Worm (Caenorhabditis elegans) whole organism, young adult: ENCODE results near the gene Y73B6BL.47.

Source experiments
- B0019.2 ChIP-seq: fragments of 200-800 bp; sonication (Bioruptor generic); conservative IDR thresholded peaks from 2 replicates; pipeline ENCODE4 v1.3.6; 2022; ENCODE audit warnings: missing genetic modification reagents, missing genetic modification characterization, missing compliant biosample characterization
- B0035.1 ChIP-seq: sonication (generic microtip); optimal IDR thresholded peaks from 2 replicates; lab custom pipeline; 2016; ENCODE audit warnings: missing genetic modification characterization, mild to moderate bottlenecking, missing compliant biosample characterization, missing genotype, missing genetic modification reagents
- F10E7.11 ChIP-seq: sonication (generic microtip); optimal IDR thresholded peaks from 2 replicates; lab custom pipeline; 2017; ENCODE audit warnings: mild to moderate bottlenecking, missing genetic modification characterization, moderate library complexity, missing compliant biosample characterization
- F49E8.2 ChIP-seq: sonication (generic microtip); optimal IDR thresholded peaks from 3 replicates; lab custom pipeline; 2017; ENCODE audit warnings: missing genetic modification characterization, mild to moderate bottlenecking, missing compliant biosample characterization, antibody characterized with exemption, moderate library complexity; ENCODE audit not compliant: insufficient read depth
- F52B5.7 ChIP-seq: sonication (generic microtip); optimal IDR thresholded peaks from 2 replicates; lab custom pipeline; 2016; ENCODE audit warnings: mild to moderate bottlenecking, missing genetic modification characterization, missing compliant biosample characterization
- ZK185.1 ChIP-seq: sonication (generic microtip); optimal IDR thresholded peaks from 2 replicates; lab custom pipeline; 2016; ENCODE audit warnings: mild to moderate bottlenecking, missing genetic modification characterization, missing compliant biosample characterization; ENCODE audit not compliant: poor library complexity, severe bottlenecking
- attf-5 ChIP-seq: fragments of 200-800 bp; sonication (Bioruptor generic); optimal IDR thresholded peaks from 2 replicates; lab custom pipeline; 2018; ENCODE audit warnings: mild to moderate bottlenecking, missing genetic modification characterization, missing compliant biosample characterization
- dox-1 ChIP-seq: fragments of 200-800 bp; sonication (Bioruptor generic); IDR thresholded peaks from 2 replicates; pipeline ENCODE4 v1.3.6; 2022; ENCODE audit warnings: missing genetic modification reagents, missing genetic modification characterization, missing compliant biosample characterization
- nhr-90 ChIP-seq: sonication (generic microtip); optimal IDR thresholded peaks from 2 replicates; lab custom pipeline; 2016; ENCODE audit warnings: missing genotype, mild to moderate bottlenecking, missing genetic modification characterization, missing compliant biosample characterization
- snpc-1.1 ChIP-seq: sonication (generic microtip); optimal IDR thresholded peaks from 2 replicates; lab custom pipeline; 2017; ENCODE audit warnings: missing genetic modification characterization, mild to moderate bottlenecking, missing compliant biosample characterization, antibody characterized with exemption, moderate library complexity, missing genotype, missing genetic modification reagents; ENCODE audit not compliant: insufficient read depth
- tbp1 ChIP-seq: fragments of 200-800 bp; sonication (Bioruptor generic); optimal IDR thresholded peaks from 2 replicates; lab custom pipeline; 2018; ENCODE audit warnings: mild to moderate bottlenecking, missing genetic modification characterization, missing compliant biosample characterization

DNA sequence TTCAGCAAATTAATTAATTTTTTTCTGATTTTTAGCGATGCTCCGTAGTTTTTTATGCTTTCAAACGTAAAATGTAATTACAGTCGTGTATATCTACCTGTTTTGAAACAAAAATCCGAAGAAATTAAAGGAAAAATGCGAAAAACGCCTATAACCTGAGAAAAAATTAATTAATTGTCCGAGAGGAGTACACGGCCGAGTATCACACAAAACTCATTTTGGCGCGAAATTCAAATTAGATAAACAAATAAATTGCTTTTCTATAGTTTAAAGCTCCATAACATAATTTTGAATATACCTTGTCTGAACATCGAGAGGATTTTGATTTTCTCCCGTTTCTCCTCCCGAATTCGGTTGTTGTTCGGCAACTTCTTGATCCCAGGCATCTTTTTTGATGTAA is 7.7 kb downstream of the Y73B6BL.47 start:
- TF ChIP-seq dox-1 (GFP tag; lab: Robert Waterston, UW) (no peak), attf-5 (no peak), ZK185.1 (tag; lab: Kevin White, UChicago) (peak; percentile 21), tbp1 (GFP tag; lab: Kevin White, UChicago) (no peak), B0019.2 (GFP tag; lab: Robert Waterston, UW) (no peak), nhr-90 (no peak), B0035.1 (tag; lab: Kevin White, UChicago) (no peak), F52B5.7 (no peak), F10E7.11 (tag; lab: Kevin White, UChicago) (no peak), F49E8.2 (tag; lab: Kevin White, UChicago) (no peak), snpc-1.1 (no peak)
